Fruit fly (Drosophila melanogaster) whole organism, embryonic: Measurements from ENCODE around the gene CG15528.

ENCODE experiments used
- CG12236 ChIP-seq: fragments of 200-800 bp; sonication (Bioruptor generic); optimal IDR thresholded peaks from 2 replicates; lab custom pipeline; 2016; ENCODE audit warnings: missing biosample characterization, missing genetic modification characterization
- CG17612 ChIP-seq: fragments of 200-800 bp; sonication (Bioruptor generic); IDR thresholded peaks from 2 replicates; pipeline ENCODE4 v1.3.6; 2022; ENCODE audit warnings: missing biosample characterization, missing genetic modification characterization
- CG6854 ChIP-seq: fragments of 200-800 bp; sonication (Bioruptor generic); optimal IDR thresholded peaks from 3 replicates; lab custom pipeline; 2017; ENCODE audit warnings: missing biosample characterization, mild to moderate bottlenecking, missing genetic modification characterization
- Fer2 ChIP-seq: fragments of 200-800 bp; sonication (Bioruptor generic); optimal IDR thresholded peaks from 2 replicates; lab custom pipeline; 2018; ENCODE audit warnings: missing biosample characterization, mild to moderate bottlenecking, missing genetic modification characterization, moderate library complexity
- Hsf ChIP-seq: fragments of 200-800 bp; sonication (Bioruptor generic); optimal IDR thresholded peaks from 3 replicates; lab custom pipeline; 2016; ENCODE audit warnings: missing biosample characterization, missing genetic modification characterization
- Ravus ChIP-seq: fragments of 200-800 bp; sonication (Bioruptor generic); IDR thresholded peaks from 2 replicates; pipeline ENCODE4 v1.3.6; 2022; ENCODE audit warnings: missing biosample characterization, missing genetic modification characterization
- ato ChIP-seq: fragments of 200-800 bp; sonication (Bioruptor generic); IDR thresholded peaks from 2 replicates; pipeline ENCODE4 v1.3.6; 2022; ENCODE audit warnings: missing biosample characterization, missing genetic modification characterization; ENCODE audit not compliant: partially characterized antibody
- dan ChIP-seq: fragments of 200-800 bp; sonication (Bioruptor generic); IDR thresholded peaks from 2 replicates; pipeline ENCODE4 v1.3.6; 2022; ENCODE audit warnings: missing biosample characterization, missing genetic modification characterization
- dimm ChIP-seq: fragments of 200-800 bp; sonication (Bioruptor generic); IDR thresholded peaks from 2 replicates; pipeline ENCODE4 v1.3.6; 2022; ENCODE audit warnings: missing biosample characterization, missing genetic modification characterization
- dm ChIP-seq: fragments of 200-800 bp; sonication (Bioruptor generic); optimal IDR thresholded peaks from 3 replicates; lab custom pipeline; 2016; ENCODE audit warnings: missing biosample characterization, missing genetic modification characterization
- psq ChIP-seq: fragments of 200-800 bp; sonication (Bioruptor generic); optimal IDR thresholded peaks from 2 replicates; lab custom pipeline; 2017; ENCODE audit warnings: missing biosample characterization, missing genetic modification characterization

DNA sequence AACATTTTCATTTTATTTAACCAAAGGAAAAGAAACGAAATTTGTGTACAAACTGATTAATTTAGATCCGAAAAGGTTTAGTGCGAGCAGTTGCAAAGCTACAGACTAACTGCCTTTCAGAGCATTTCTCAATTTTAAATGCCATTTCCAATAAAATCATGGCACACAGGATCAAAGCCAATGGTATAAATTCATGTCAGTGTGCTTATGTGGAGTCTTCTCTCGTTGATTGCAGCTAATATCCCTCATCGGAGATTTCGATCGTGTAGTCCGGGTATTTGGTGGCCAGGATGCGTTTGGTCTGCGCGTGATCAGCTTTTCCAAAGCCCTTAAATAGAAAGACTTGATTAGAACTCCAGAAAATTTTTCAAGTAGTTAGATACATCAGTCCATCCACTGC is 13.3 kb downstream of the CG15528 start, which contains the start of gene janB:
- no peak for TF ChIP-seq dan
- no peak for TF ChIP-seq CG6854 (GFP tag; lab: Kevin White, UChicago)
- no peak for TF ChIP-seq CG12236
- TF ChIP-seq CG17612 (GFP tag; lab: Robert Waterston, UW) = no peak
- TF ChIP-seq dimm (GFP tag; lab: Robert Waterston, UW) = no peak
- no peak for TF ChIP-seq ato (GFP tag; lab: Robert Waterston, UW)
- no peak for TF ChIP-seq Hsf (GFP tag; lab: Kevin White, UChicago)
- TF ChIP-seq Fer2 (tag; lab: Kevin White, UChicago) = no peak
- TF ChIP-seq psq (GFP tag; lab: Kevin White, UChicago) = no peak
- no peak for TF ChIP-seq dm (GFP tag; lab: Kevin White, UChicago)
- TF ChIP-seq Ravus (GFP tag; lab: Robert Waterston, UW) = no peak
